Fruit fly (Drosophila melanogaster): Measurements from ENCODE around the gene Cyp12a5.
A peak's percentile ranks its signal among the peaks of the same experiment; 100 is the strongest.

The Cyp12a5 gene

DNA sequence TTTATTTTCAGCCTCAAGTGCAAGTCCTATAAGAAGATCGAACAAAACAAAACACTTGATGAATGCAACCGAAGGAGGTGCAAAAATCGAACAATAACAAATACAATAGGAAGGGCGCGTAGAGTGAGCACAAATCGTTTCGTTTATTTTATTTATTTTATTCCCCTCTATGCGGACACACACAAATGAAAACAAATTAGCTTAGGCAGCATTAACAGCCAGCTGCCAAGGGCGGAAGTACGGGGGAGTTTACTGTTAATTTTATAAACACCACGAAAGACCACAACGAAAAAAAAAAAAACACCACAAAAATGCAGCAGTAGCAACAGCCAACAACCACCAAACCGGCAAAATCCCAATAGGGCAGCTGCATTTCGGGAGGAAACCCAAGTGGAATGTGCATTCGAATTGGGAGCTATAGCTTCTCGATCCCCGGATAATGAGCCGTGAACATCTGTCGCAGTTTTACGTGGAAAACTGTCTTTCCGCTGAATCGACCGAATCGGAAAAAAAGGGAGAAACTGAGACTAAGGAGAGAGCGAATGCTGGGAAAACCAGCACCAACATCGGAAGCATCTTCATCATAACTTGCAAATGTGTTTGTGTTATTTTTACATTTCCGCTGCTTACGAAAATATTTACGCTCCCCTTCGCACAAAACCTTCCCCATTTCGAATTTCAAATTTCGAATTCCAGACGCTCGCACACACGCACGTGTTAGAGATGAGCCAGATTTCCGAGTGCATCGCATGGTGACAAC is 39.9 kb upstream of the Cyp12a5 start:
- TF ChIP-seq sage (GFP tag; optimal IDR thresholded peaks at IDR 0.05), result no peak
- no peak for TF ChIP-seq dl (GFP tag; optimal IDR thresholded peaks at IDR 0.05; ENCODE audit: insufficient read depth in 1 of 2, partially characterized antibody in 2 of 2)

- peak; percentile 29 for TF ChIP-seq fru (GFP tag; optimal IDR thresholded peaks at IDR 0.05)
- TF ChIP-seq lola (GFP tag; optimal IDR thresholded peaks at IDR 0.05), result no peak
- no peak for TF ChIP-seq jim (GFP tag; optimal IDR thresholded peaks at IDR 0.05)
- no peak for TF ChIP-seq GATAd (GFP tag; optimal IDR thresholded peaks at IDR 0.05)
- TF ChIP-seq br (GFP tag; optimal IDR thresholded peaks at IDR 0.05), result peak; percentile 16
- TF ChIP-seq foxo (GFP tag; optimal IDR thresholded peaks at IDR 0.05), result peak in 1 of 2 experiments; percentile 41
- TF ChIP-seq brk (GFP tag; optimal IDR thresholded peaks at IDR 0.05), result no peak
- TF ChIP-seq Hnf4 (GFP tag; optimal IDR thresholded peaks at IDR 0.05), result peak; percentile 3
- TF ChIP-seq sage (GFP tag; optimal IDR thresholded peaks at IDR 0.05), result no peak
- no peak for TF ChIP-seq Dfd (GFP tag; optimal IDR thresholded peaks at IDR 0.05)
- TF ChIP-seq N (GFP tag; optimal IDR thresholded peaks at IDR 0.05), result no peak
- no peak for TF ChIP-seq CG9705 (GFP tag; optimal IDR thresholded peaks at IDR 0.05)
- TF ChIP-seq Hr83 (GFP tag; optimal IDR thresholded peaks at IDR 0.05; ENCODE audit: poor library complexity, severe bottlenecking), result no peak
- no peak for TF ChIP-seq pan (optimal IDR thresholded peaks at IDR 0.05)
- TF ChIP-seq HLH106 (tag; optimal IDR thresholded peaks at IDR 0.05), result no peak
- TF ChIP-seq CrebA (GFP tag; optimal IDR thresholded peaks at IDR 0.05; ENCODE audit: borderline replicate concordance), result no peak
- TF ChIP-seq Abd-B (GFP tag; optimal IDR thresholded peaks at IDR 0.05), result no peak
- peak; percentile 37 for TF ChIP-seq tai (GFP tag; optimal IDR thresholded peaks at IDR 0.05)
- no peak for TF ChIP-seq Mio (GFP tag; optimal IDR thresholded peaks at IDR 0.05)
- peak; percentile 8 for TF ChIP-seq h (GFP tag; optimal IDR thresholded peaks at IDR 0.05)
- TF ChIP-seq Jra (GFP tag; optimal IDR thresholded peaks at IDR 0.05), result no peak
- no peak for TF ChIP-seq dl (GFP tag; optimal IDR thresholded peaks at IDR 0.05; ENCODE audit: insufficient read depth in 1 of 2, partially characterized antibody in 2 of 2)
- no peak for TF ChIP-seq dsf (GFP tag; optimal IDR thresholded peaks at IDR 0.05; ENCODE audit: borderline replicate concordance)
- TF ChIP-seq Rel (GFP tag; optimal IDR thresholded peaks at IDR 0.05), result no peak
- no peak for TF ChIP-seq Rel (tag; optimal IDR thresholded peaks at IDR 0.05)
- TF ChIP-seq OdsH (GFP tag; optimal IDR thresholded peaks at IDR 0.05), result no peak
- TF ChIP-seq Sp1 (GFP tag; optimal IDR thresholded peaks at IDR 0.05), result no peak
- TF ChIP-seq psq (GFP tag; optimal IDR thresholded peaks at IDR 0.05), result peak; percentile 13
- no peak for TF ChIP-seq sv (GFP tag; optimal IDR thresholded peaks at IDR 0.05)
- no peak for TF ChIP-seq dmrt93B (GFP tag; optimal IDR thresholded peaks at IDR 0.05)
- no peak for TF ChIP-seq Vsx2 (GFP tag; optimal IDR thresholded peaks at IDR 0.05; ENCODE audit: partially characterized antibody)
- peak; percentile 26 for TF ChIP-seq ey (GFP tag; optimal IDR thresholded peaks at IDR 0.05)
- no peak for TF ChIP-seq CG32264 (GFP tag; optimal IDR thresholded peaks at IDR 0.05)
- peak; percentile 25 for TF ChIP-seq rgr (GFP tag; optimal IDR thresholded peaks at IDR 0.05)
- TF ChIP-seq woc (GFP tag; optimal IDR thresholded peaks at IDR 0.05), result no peak
- TF ChIP-seq Dif (GFP tag; optimal IDR thresholded peaks at IDR 0.05; ENCODE audit: partially characterized antibody), result no peak
- no peak for TF ChIP-seq Myc (optimal IDR thresholded peaks at IDR 0.05)
- no peak for TF ChIP-seq usp (GFP tag; optimal IDR thresholded peaks at IDR 0.05)
- TF ChIP-seq Hr78 (GFP tag; optimal IDR thresholded peaks at IDR 0.05), result no peak
Measured at dm6 chr3R:19093127-19093812, 39.2 kb upstream of the Cyp12a5 start.

Measured in whole organism, wandering third instar larva.